Worm (Caenorhabditis elegans) whole organism, L4 larva: ENCODE results near the gene Y54E2A.7.
A peak's percentile ranks its signal among the peaks of the same experiment; 100 is the strongest.

Experiments used
- F10B5.3 ChIP-seq: sonication (generic microtip); optimal IDR thresholded peaks from 2 replicates; lab custom pipeline; 2016; ENCODE audit warnings: mild to moderate bottlenecking, missing genetic modification characterization, missing compliant biosample characterization
- F37D6.2 ChIP-seq: sonication (generic microtip); optimal IDR thresholded peaks from 2 replicates; lab custom pipeline; 2016; ENCODE audit warnings: mild to moderate bottlenecking, missing genetic modification characterization, missing compliant biosample characterization
- T20F7.1 ChIP-seq: fragments of 200-800 bp; sonication (Bioruptor generic); optimal IDR thresholded peaks from 2 replicates; lab custom pipeline; 2018; ENCODE audit warnings: mild to moderate bottlenecking, missing genetic modification characterization, missing compliant biosample characterization
- T26A8.4 ChIP-seq: fragments of 200-800 bp; sonication (Bioruptor generic); IDR thresholded peaks from 2 replicates; pipeline ENCODE4 v1.3.6; 2022; ENCODE audit warnings: missing genetic modification characterization, missing compliant biosample characterization
- Y5F2A.4 ChIP-seq: fragments of 200-800 bp; sonication (Bioruptor generic); optimal IDR thresholded peaks from 2 replicates; lab custom pipeline; 2018; ENCODE audit warnings: mild to moderate bottlenecking, missing genetic modification characterization, missing compliant biosample characterization
- ZK337.2 ChIP-seq: fragments of 200-800 bp; sonication (Bioruptor generic); IDR thresholded peaks from 2 replicates; pipeline ENCODE4 v1.3.6; 2022; ENCODE audit warnings: missing genetic modification reagents, missing genetic modification characterization, missing compliant biosample characterization
- aha-1 ChIP-seq: fragments of 150-350 bp; peaks from one replicate; lab custom pipeline; 2014; ENCODE audit warnings: missing biosample characterization, missing genetic modification characterization
- ama-1 ChIP-seq: fragments of 150-350 bp; optimal IDR thresholded peaks from 2 replicates; lab custom pipeline; 2014; ENCODE audit warnings: inconsistent platforms, mixed read lengths
- ceh-44 ChIP-seq: fragments of 200-800 bp; sonication (Bioruptor generic); IDR thresholded peaks from 2 replicates; pipeline ENCODE4 v1.3.6; 2022; ENCODE audit warnings: missing genetic modification reagents, missing genetic modification characterization, missing compliant biosample characterization
- daf-12 ChIP-seq: fragments of 150-350 bp; optimal IDR thresholded peaks from 2 replicates; lab custom pipeline; 2014; ENCODE audit warnings: missing biosample characterization, missing genetic modification reagents, missing genetic modification characterization
- daf-16 ChIP-seq, 3 experiments: sonication (generic microtip); optimal IDR thresholded peaks; 2 replicates each; lab custom pipeline; 2016 to 2017; ENCODE audit warnings: missing genetic modification characterization in 3 of 3, missing genetic modification reagents in 3 of 3, mild to moderate bottlenecking in 2 of 3, missing compliant biosample characterization in 2 of 3, missing biosample characterization in 1 of 3, moderate library complexity in 1 of 3
- daf-19 ChIP-seq: fragments of 200-800 bp; sonication (Bioruptor generic); conservative IDR thresholded peaks from 2 replicates; pipeline ENCODE4 v1.3.6; 2022; ENCODE audit warnings: missing genetic modification characterization, missing compliant biosample characterization
- dmd-6 ChIP-seq: fragments of 200-800 bp; sonication (Bioruptor generic); IDR thresholded peaks from 2 replicates; pipeline ENCODE4 v1.3.6; 2022; ENCODE audit warnings: missing genetic modification reagents, missing genetic modification characterization, missing compliant biosample characterization
- dmd-8 ChIP-seq: fragments of 200-800 bp; sonication (Bioruptor generic); IDR thresholded peaks from 2 replicates; pipeline ENCODE4 v1.3.6; 2022; ENCODE audit warnings: missing genetic modification characterization, missing compliant biosample characterization
- dpl-1 ChIP-seq: fragments of 150-350 bp; optimal IDR thresholded peaks from 2 replicates; lab custom pipeline; 2014; ENCODE audit warnings: missing biosample characterization, missing genetic modification reagents, missing genetic modification characterization
- duxl-1 ChIP-seq: sonication (generic microtip); optimal IDR thresholded peaks from 2 replicates; lab custom pipeline; 2016; ENCODE audit warnings: mild to moderate bottlenecking, missing genetic modification characterization, moderate library complexity, missing compliant biosample characterization; ENCODE audit not compliant: poor library complexity
- dve-1 ChIP-seq: sonication (generic microtip); optimal IDR thresholded peaks from 2 replicates; lab custom pipeline; 2017; ENCODE audit warnings: antibody characterized with exemption, mild to moderate bottlenecking, missing genetic modification characterization, missing compliant biosample characterization; ENCODE audit not compliant: insufficient read depth
- egl-27 ChIP-seq: sonication (generic microtip); optimal IDR thresholded peaks from 3 replicates; lab custom pipeline; 2017; ENCODE audit warnings: missing biosample characterization, missing genetic modification reagents, missing genetic modification characterization
- egl-43 ChIP-seq: fragments of 200-800 bp; sonication (Bioruptor generic); IDR thresholded peaks from 2 replicates; pipeline ENCODE4 v1.3.6; 2022; ENCODE audit warnings: missing genetic modification reagents, missing genetic modification characterization, missing compliant biosample characterization
- hlh-11 ChIP-seq: fragments of 200-800 bp; sonication (Bioruptor generic); optimal IDR thresholded peaks from 2 replicates; lab custom pipeline; 2018; ENCODE audit warnings: mild to moderate bottlenecking, missing genetic modification characterization, missing compliant biosample characterization
- jun-1 ChIP-seq: fragments of 150-350 bp; optimal IDR thresholded peaks from 2 replicates; lab custom pipeline; 2014; ENCODE audit warnings: missing biosample characterization, missing genetic modification reagents, missing genetic modification characterization
- lim-7 ChIP-seq: fragments of 200-800 bp; sonication (Bioruptor generic); IDR thresholded peaks from 2 replicates; pipeline ENCODE4 v1.3.6; 2022; ENCODE audit warnings: missing genetic modification characterization, missing compliant biosample characterization
- lin-1 ChIP-seq: fragments of 200-800 bp; sonication (Bioruptor generic); IDR thresholded peaks from 2 replicates; pipeline ENCODE4 v1.3.6; 2022; ENCODE audit warnings: missing genetic modification reagents, missing genetic modification characterization, missing compliant biosample characterization
- lin-13 ChIP-seq: fragments of 150-350 bp; optimal IDR thresholded peaks from 2 replicates; lab custom pipeline; 2014; ENCODE audit warnings: missing biosample characterization, missing genetic modification reagents, missing genetic modification characterization
- lin-38 ChIP-seq: fragments of 200-800 bp; sonication (Bioruptor generic); IDR thresholded peaks from 2 replicates; pipeline ENCODE4 v1.3.6; 2022; ENCODE audit warnings: missing genetic modification reagents, missing genetic modification characterization, missing compliant biosample characterization
- lin-39 ChIP-seq: fragments of 150-350 bp; optimal IDR thresholded peaks from 2 replicates; lab custom pipeline; 2014; ENCODE audit warnings: missing biosample characterization, missing genetic modification reagents, missing genetic modification characterization
- madf-5 ChIP-seq, 2 experiments: fragments of 200-800 bp; sonication (Bioruptor generic); IDR thresholded peaks; 2 replicates each; pipeline ENCODE4 v1.3.6; 2022; ENCODE audit warnings: missing compliant biosample characterization in 2 of 2, missing genetic modification characterization in 2 of 2
- madf-9 ChIP-seq: fragments of 200-800 bp; sonication (Bioruptor generic); conservative IDR thresholded peaks from 2 replicates; pipeline ENCODE4 v1.3.6; 2022; ENCODE audit warnings: missing genetic modification reagents, missing genetic modification characterization, missing compliant biosample characterization
- mdl-1 ChIP-seq, 2 experiments: fragments of 150-350 bp in 1 of 2; sonication (generic microtip) in 1 of 2; optimal IDR thresholded peaks; 2 replicates each; lab custom pipeline; 2014 to 2017; ENCODE audit warnings: missing biosample characterization in 2 of 2, missing genetic modification characterization in 2 of 2
- mdt-29 ChIP-seq: fragments of 200-800 bp; sonication (Bioruptor generic); IDR thresholded peaks from 2 replicates; pipeline ENCODE4 v1.3.6; 2022; ENCODE audit warnings: missing genetic modification reagents, missing genetic modification characterization, missing compliant biosample characterization
- mep-1 ChIP-seq: fragments of 150-350 bp; sonication (generic microtip); optimal IDR thresholded peaks from 3 replicates; lab custom pipeline; 2014; ENCODE audit warnings: missing biosample characterization, missing genetic modification characterization
- mes-2 ChIP-seq: sonication (generic microtip); optimal IDR thresholded peaks from 2 replicates; lab custom pipeline; 2016; ENCODE audit warnings: missing genotype, mild to moderate bottlenecking, missing genetic modification characterization, missing compliant biosample characterization; ENCODE audit not compliant: poor library complexity, severe bottlenecking
- nhr-102 ChIP-seq: sonication (generic microtip); optimal IDR thresholded peaks from 2 replicates; lab custom pipeline; 2016; ENCODE audit warnings: mild to moderate bottlenecking, missing genetic modification characterization, moderate library complexity, missing compliant biosample characterization
- nhr-237 ChIP-seq: sonication (generic microtip); optimal IDR thresholded peaks from 2 replicates; lab custom pipeline; 2017; ENCODE audit warnings: missing biosample characterization, missing genetic modification characterization
- nhr-28 ChIP-seq: fragments of 150-350 bp; optimal IDR thresholded peaks from 2 replicates; lab custom pipeline; 2014; ENCODE audit warnings: missing biosample characterization, missing genetic modification characterization
- nhr-41 ChIP-seq: fragments of 200-800 bp; sonication (Bioruptor generic); IDR thresholded peaks from 2 replicates; pipeline ENCODE4 v1.3.6; 2022; ENCODE audit warnings: missing genetic modification reagents, missing genetic modification characterization, missing compliant biosample characterization
- nhr-42 ChIP-seq: fragments of 200-800 bp; sonication (Bioruptor generic); IDR thresholded peaks from 2 replicates; pipeline ENCODE4 v1.3.6; 2022; ENCODE audit warnings: missing genetic modification characterization, missing compliant biosample characterization
- pha-4 ChIP-seq, 2 experiments: fragments of 150-350 bp in 1 of 2; fragments of 200-800 bp in 1 of 2; sonication (Bioruptor generic) in 1 of 2; IDR thresholded peaks in 1 of 2; optimal IDR thresholded peaks in 1 of 2; 2 replicates each; pipeline versions ENCODE4 v1.3.6 to Lab custom; 2014 to 2022; ENCODE audit warnings: missing genetic modification characterization in 2 of 2, missing genetic modification reagents in 2 of 2, missing biosample characterization in 1 of 2, missing compliant biosample characterization in 1 of 2
- rbr-2 ChIP-seq: sonication (generic microtip); optimal IDR thresholded peaks from 2 replicates; lab custom pipeline; 2016; ENCODE audit warnings: missing genotype, missing genetic modification characterization, missing compliant biosample characterization
- set-16 ChIP-seq: fragments of 200-800 bp; sonication (Bioruptor generic); IDR thresholded peaks from 2 replicates; pipeline ENCODE4 v1.3.6; 2022; ENCODE audit warnings: missing genetic modification reagents, missing genetic modification characterization, missing compliant biosample characterization
- skn-1 ChIP-seq: fragments of 150-350 bp; optimal IDR thresholded peaks from 2 replicates; lab custom pipeline; 2014; ENCODE audit warnings: missing biosample characterization, missing genetic modification characterization
- snpc-1.2 ChIP-seq: fragments of 200-800 bp; sonication (Bioruptor generic); IDR thresholded peaks from 2 replicates; pipeline ENCODE4 v1.3.6; 2022; ENCODE audit warnings: missing genetic modification reagents, missing genetic modification characterization, missing compliant biosample characterization
- spr-1 ChIP-seq: sonication (generic microtip); optimal IDR thresholded peaks from 2 replicates; lab custom pipeline; 2016; ENCODE audit warnings: mild to moderate bottlenecking, missing genetic modification characterization, missing compliant biosample characterization
- unc-39 ChIP-seq: sonication (generic microtip); optimal IDR thresholded peaks from 2 replicates; lab custom pipeline; 2017; ENCODE audit warnings: missing biosample characterization, missing genetic modification characterization
- unc-62 ChIP-seq, 3 experiments: fragments of 150-350 bp in 1 of 3; sonication (generic microtip); optimal IDR thresholded peaks in 2 of 3; peaks in 1 of 3; 1 replicate in 1 of 3; 2 replicates in 2 of 3; lab custom pipeline; 2014 to 2017; ENCODE audit warnings: missing biosample characterization in 3 of 3, missing genetic modification characterization in 3 of 3, missing genetic modification reagents in 3 of 3, missing genotype in 1 of 3
- vab-7 ChIP-seq: fragments of 200-800 bp; sonication (Bioruptor generic); IDR thresholded peaks from 2 replicates; pipeline ENCODE4 v1.3.6; 2022; ENCODE audit warnings: missing genetic modification reagents, missing genetic modification characterization, missing compliant biosample characterization
- zfp-3 ChIP-seq: fragments of 200-800 bp; sonication (Bioruptor generic); conservative IDR thresholded peaks from 2 replicates; pipeline ENCODE4 v1.3.6; 2022; ENCODE audit warnings: missing genetic modification reagents, missing genetic modification characterization, missing compliant biosample characterization
- ztf-7 ChIP-seq: fragments of 150-350 bp; optimal IDR thresholded peaks from 2 replicates; lab custom pipeline; 2014; ENCODE audit warnings: missing biosample characterization, missing genetic modification characterization

The Y54E2A.7 gene

ce11 chrII:14801086-14801531 is 28.3 kb upstream of the Y54E2A.7 start (continued):
- TF ChIP-seq dve-1 (tag; lab: Kevin White, UChicago) (peak; percentile 76), F37D6.2 (tag; lab: Kevin White, UChicago) (peak; percentile 72), madf-9 (GFP tag; lab: Robert Waterston, UW) (0 out of 2 replicates have a peak, but pooled peaks have one; percentile 63), egl-43 (GFP tag; lab: Robert Waterston, UW) (peak; percentile 68), mes-2 (tag; lab: Kevin White, UChicago) (peak; percentile 83), T20F7.1 (GFP tag; lab: Kevin White, UChicago) (no peak), T26A8.4 (GFP tag; lab: Robert Waterston, UW) (peak; percentile 86), aha-1 (tag; lab: Kevin White, UChicago) (peak; percentile 75), vab-7 (GFP tag; lab: Robert Waterston, UW) (peak; percentile 53; the same call in 1 of the 2 replicates), daf-12 (tag; lab: Kevin White, UChicago) (no peak), nhr-237 (tag; lab: Kevin White, UChicago) (no peak), snpc-1.2 (GFP tag; lab: Robert Waterston, UW) (no peak), daf-16 (GFP tag; optimal IDR thresholded peaks at IDR 0.05; lab: Kevin White, UChicago) (peak in 1 of 2 experiments; percentile 33), daf-16 (tag; optimal IDR thresholded peaks at IDR 0.05; lab: Kevin White, UChicago) (peak; percentile 28), dmd-8 (GFP tag; lab: Robert Waterston, UW) (peak; percentile 59; the same call in 1 of the 2 replicates), nhr-28 (tag; lab: Kevin White, UChicago) (peak; percentile 8), skn-1 (no peak), spr-1 (tag; lab: Kevin White, UChicago) (peak; percentile 20), pha-4 (GFP tag; IDR thresholded peaks at IDR 0.05; lab: Robert Waterston, UW) (peak; percentile 40; the same call in 1 of the 2 replicates), pha-4 (tag; optimal IDR thresholded peaks at IDR 0.05; lab: Kevin White, UChicago) (no peak), unc-39 (tag; lab: Kevin White, UChicago) (no peak), lim-7 (GFP tag; lab: Robert Waterston, UW) (peak; percentile 59; the same call in 1 of the 2 replicates), ama-1 (no peak), lin-39 (tag; lab: Kevin White, UChicago) (no peak), lin-13 (peak; percentile 48), nhr-42 (GFP tag; lab: Robert Waterston, UW) (peak; percentile 86), mdt-29 (GFP tag; lab: Robert Waterston, UW) (peak; percentile 50; the same call in 1 of the 2 replicates), ceh-44 (GFP tag; lab: Robert Waterston, UW) (peak; percentile 57; the same call in 1 of the 2 replicates), nhr-41 (GFP tag; lab: Robert Waterston, UW) (0 out of 2 replicates have a peak, but pooled peaks have one; percentile 33), jun-1 (tag; lab: Kevin White, UChicago) (no peak), ztf-7 (peak; percentile 39), rbr-2 (peak; percentile 64), lin-38 (peak; percentile 85), F10B5.3 (tag; lab: Kevin White, UChicago) (peak; percentile 21), dpl-1 (GFP tag; lab: Kevin White, UChicago) (peak; percentile 68), ZK337.2 (0 out of 2 replicates have a peak, but pooled peaks have one; percentile 27), dmd-6 (peak; percentile 61), mep-1 (tag; lab: Kevin White, UChicago) (peak; percentile 52), unc-62 (GFP tag; optimal IDR thresholded peaks at IDR 0.05 in 1 of 2; lab: Kevin White, UChicago) (peak in 1 of 2 experiments; percentile 25), unc-62 (tag; optimal IDR thresholded peaks at IDR 0.05; lab: Kevin White, UChicago) (no peak), set-16 (peak; percentile 23; the same call in 1 of the 2 replicates), zfp-3 (peak; percentile 65; the same call in 1 of the 2 replicates), hlh-11 (tag; lab: Kevin White, UChicago) (peak; percentile 47), Y5F2A.4 (GFP tag; lab: Kevin White, UChicago) (no peak), madf-5 (GFP tag; IDR thresholded peaks at IDR 0.05; lab: Robert Waterston, UW) (no peak), duxl-1 (tag; lab: Kevin White, UChicago) (peak; percentile 32), mdl-1 (tag; optimal IDR thresholded peaks at IDR 0.05; lab: Kevin White, UChicago) (no peak), egl-27 (tag; lab: Kevin White, UChicago) (no peak), daf-19 (GFP tag; lab: Robert Waterston, UW) (no peak), nhr-102 (peak; percentile 34), lin-1 (GFP tag; lab: Robert Waterston, UW) (peak; percentile 63; the same call in 1 of the 2 replicates)
